Fruit fly (Drosophila melanogaster): Measurements from ENCODE around the gene gnu.

gnu gene

dm6 chr3L:14757464-14758384 lies 45.4 kb downstream of the gnu start, which contains the start of gene CG42507 (continued):
- no peak for TF ChIP-seq Dfd (GFP tag; optimal IDR thresholded peaks at IDR 0.05)
- peak; percentile 85 for TF ChIP-seq crol (GFP tag; IDR thresholded peaks at IDR 0.05)
- peak; percentile 72 for TF ChIP-seq Asciz (GFP tag; optimal IDR thresholded peaks at IDR 0.05)
- peak; percentile 65 for TF ChIP-seq CG15696 (tag; optimal IDR thresholded peaks at IDR 0.05)
- TF ChIP-seq Bteb2 (GFP tag; optimal IDR thresholded peaks at IDR 0.05) = no peak
- TF ChIP-seq aop (GFP tag; IDR thresholded peaks at IDR 0.05) = no peak
- no peak for TF ChIP-seq CG7357 (GFP tag; IDR thresholded peaks at IDR 0.05)
- no peak for TF ChIP-seq Hr3 (GFP tag; optimal IDR thresholded peaks at IDR 0.05)
- peak; percentile 3 for TF ChIP-seq her (GFP tag; optimal IDR thresholded peaks at IDR 0.05)
- TF ChIP-seq Mrtf (GFP tag; IDR thresholded peaks at IDR 0.05) = no peak
- TF ChIP-seq slp2 (GFP tag; optimal IDR thresholded peaks at IDR 0.05) = no peak
- peak; percentile 46 for TF ChIP-seq CG4707 (GFP tag; optimal IDR thresholded peaks at IDR 0.05)
- TF ChIP-seq usp (GFP tag; optimal IDR thresholded peaks at IDR 0.05) = no peak
- no peak for TF ChIP-seq CG8765 (GFP tag; IDR thresholded peaks at IDR 0.05)
- TF ChIP-seq CG9817 (tag; optimal IDR thresholded peaks at IDR 0.05) = no peak
- TF ChIP-seq CG7839 (tag; optimal IDR thresholded peaks at IDR 0.05) = peak; percentile 20
- no peak for TF ChIP-seq HLH4C (GFP tag; IDR thresholded peaks at IDR 0.05; ENCODE audit: partially characterized antibody)
- peak; percentile 9 for TF ChIP-seq Elba2 (GFP tag; optimal IDR thresholded peaks at IDR 0.05)
- TF ChIP-seq z (GFP tag; IDR thresholded peaks at IDR 0.05) = peak; percentile 86
- no peak for TF ChIP-seq Optix (GFP tag; IDR thresholded peaks at IDR 0.05)
- no peak for TF ChIP-seq gfzf (GFP tag; optimal IDR thresholded peaks at IDR 0.05)
- TF ChIP-seq CG13894 (tag; optimal IDR thresholded peaks at IDR 0.05) = peak; percentile 79
- TF ChIP-seq CG18764 (GFP tag; optimal IDR thresholded peaks at IDR 0.05) = no peak
- no peak for TF ChIP-seq Ets97D (GFP tag; optimal IDR thresholded peaks at IDR 0.05)
- no peak for TF ChIP-seq crc (GFP tag; optimal IDR thresholded peaks at IDR 0.05)
- no peak for TF ChIP-seq yki (optimal IDR thresholded peaks at IDR 0.05)
- peak; percentile 22 for TF ChIP-seq zen (tag; optimal IDR thresholded peaks at IDR 0.05)
- TF ChIP-seq CG14965 (GFP tag; optimal IDR thresholded peaks at IDR 0.05; ENCODE audit: borderline replicate concordance) = no peak
- TF ChIP-seq CG8924 (tag; optimal IDR thresholded peaks at IDR 0.05) = peak; percentile 50
- TF ChIP-seq repo (GFP tag; optimal IDR thresholded peaks at IDR 0.05) = no peak
- TF ChIP-seq fd102C (GFP tag; optimal IDR thresholded peaks at IDR 0.05) = peak; percentile 74
- peak; percentile 45; the same call in 1 of the 3 replicates for TF ChIP-seq Doc3 (GFP tag; IDR thresholded peaks at IDR 0.05; ENCODE audit: partially characterized antibody)
- TF ChIP-seq exex (tag; optimal IDR thresholded peaks at IDR 0.05) = peak; percentile 43
- peak; percentile 5 for TF ChIP-seq Nf-YB (GFP tag; optimal IDR thresholded peaks at IDR 0.05)
- TF ChIP-seq CG7372 (GFP tag; IDR thresholded peaks at IDR 0.05) = no peak; the same call in 1 of the 2 replicates
- TF ChIP-seq Oaz (GFP tag; IDR thresholded peaks at IDR 0.05) = no peak
- no peak for TF ChIP-seq CG18262 (tag; optimal IDR thresholded peaks at IDR 0.05)
- TF ChIP-seq maf-S (GFP tag; optimal IDR thresholded peaks at IDR 0.05) = no peak
- no peak for TF ChIP-seq gt (GFP tag; IDR thresholded peaks at IDR 0.05)
- TF ChIP-seq CG10654 (GFP tag; optimal IDR thresholded peaks at IDR 0.05) = no peak
- no peak for TF ChIP-seq mam (GFP tag; optimal IDR thresholded peaks at IDR 0.05)
- TF ChIP-seq Dp (GFP tag; optimal IDR thresholded peaks at IDR 0.05) = no peak
- TF ChIP-seq CG11093 (GFP tag; IDR thresholded peaks at IDR 0.05) = no peak; the same call in 2 of the 3 replicates
- no peak for TF ChIP-seq CG12942 (GFP tag; optimal IDR thresholded peaks at IDR 0.05)
- no peak for TF ChIP-seq Aef1 (GFP tag; IDR thresholded peaks at IDR 0.05)
- no peak for TF ChIP-seq Myb (GFP tag; optimal IDR thresholded peaks at IDR 0.05)
- peak; percentile 61 for TF ChIP-seq CG8281 (tag; optimal IDR thresholded peaks at IDR 0.05)
- peak; percentile 49 for TF ChIP-seq CG9932 (GFP tag; IDR thresholded peaks at IDR 0.05)
- TF ChIP-seq esg (GFP tag; conservative IDR thresholded peaks at IDR 0.05) = no peak
- TF ChIP-seq Taf1 (GFP tag; IDR thresholded peaks at IDR 0.05) = no peak

All from whole organism, embryonic.